Worm (Caenorhabditis elegans) whole organism, L3 larva: Measurements from ENCODE around the gene vamp-8.

Experiments used
- ZK546.5 ChIP-seq: sonication (generic microtip); optimal IDR thresholded peaks from 2 replicates; lab custom pipeline; 2017; ENCODE audit warnings: missing biosample characterization, missing genetic modification characterization
- aly-2 ChIP-seq: fragments of 150-350 bp; optimal IDR thresholded peaks from 2 replicates; lab custom pipeline; 2014; ENCODE audit warnings: missing biosample characterization, missing genetic modification characterization
- ama-1 ChIP-seq: fragments of 150-350 bp; optimal IDR thresholded peaks from 2 replicates; lab custom pipeline; 2018
- ceh-82 ChIP-seq: fragments of 150-350 bp; optimal IDR thresholded peaks from 2 replicates; lab custom pipeline; 2014; ENCODE audit warnings: missing biosample characterization, missing genetic modification characterization
- ceh-9 ChIP-seq: sonication (generic microtip); optimal IDR thresholded peaks from 2 replicates; lab custom pipeline; 2018; ENCODE audit warnings: missing biosample characterization, missing genetic modification characterization
- daf-12 ChIP-seq: fragments of 150-350 bp; optimal IDR thresholded peaks from 2 replicates; lab custom pipeline; 2014; ENCODE audit warnings: missing biosample characterization, missing genetic modification reagents, missing genetic modification characterization
- egl-5 ChIP-seq: fragments of 150-350 bp; optimal IDR thresholded peaks from 2 replicates; lab custom pipeline; 2017; ENCODE audit warnings: missing biosample characterization, missing genetic modification reagents, missing genetic modification characterization, inconsistent platforms
- elt-1 ChIP-seq: fragments of 150-350 bp; optimal IDR thresholded peaks from 2 replicates; lab custom pipeline; 2014; ENCODE audit warnings: missing biosample characterization, missing genetic modification characterization
- elt-2 ChIP-seq: sonication (generic microtip); optimal IDR thresholded peaks from 2 replicates; lab custom pipeline; 2016; ENCODE audit warnings: missing genetic modification reagents, mild to moderate bottlenecking, missing genetic modification characterization, missing compliant biosample characterization
- elt-3 ChIP-seq, 3 experiments: fragments of 150-350 bp in 1 of 3; sonication (generic microtip) in 2 of 3; optimal IDR thresholded peaks; 2 replicates in 2 of 3; 4 replicates in 1 of 3; lab custom pipeline; 2014 to 2017; ENCODE audit warnings: missing biosample characterization in 3 of 3, missing genetic modification characterization in 3 of 3
- fkh-10 ChIP-seq: sonication (generic microtip); optimal IDR thresholded peaks from 2 replicates; lab custom pipeline; 2017; ENCODE audit warnings: missing biosample characterization, missing genetic modification reagents, missing genetic modification characterization
- fos-1 ChIP-seq: fragments of 150-350 bp; optimal IDR thresholded peaks from 2 replicates; lab custom pipeline; 2014; ENCODE audit warnings: missing biosample characterization, missing genetic modification characterization
- hmg-11 ChIP-seq: sonication (generic microtip); optimal IDR thresholded peaks from 2 replicates; lab custom pipeline; 2016; ENCODE audit warnings: missing genetic modification characterization, missing compliant biosample characterization
- jun-1 ChIP-seq: fragments of 150-350 bp; optimal IDR thresholded peaks from 2 replicates; lab custom pipeline; 2014; ENCODE audit warnings: missing biosample characterization, missing genetic modification reagents, missing genetic modification characterization
- lin-39 ChIP-seq: fragments of 150-350 bp; optimal IDR thresholded peaks from 2 replicates; lab custom pipeline; 2018; ENCODE audit warnings: missing biosample characterization, missing genetic modification reagents, missing genetic modification characterization
- lsy-12 ChIP-seq: sonication (generic microtip); optimal IDR thresholded peaks from 2 replicates; lab custom pipeline; 2016; ENCODE audit warnings: mild to moderate bottlenecking, missing genetic modification characterization, missing compliant biosample characterization
- mdl-1 ChIP-seq: fragments of 150-350 bp; optimal IDR thresholded peaks from 2 replicates; lab custom pipeline; 2014; ENCODE audit warnings: missing biosample characterization, missing genetic modification characterization
- mml-1 ChIP-seq: fragments of 150-350 bp; sonication (generic microtip); optimal IDR thresholded peaks from 3 replicates; lab custom pipeline; 2014; ENCODE audit warnings: missing biosample characterization, missing genetic modification characterization
- nfya-1 ChIP-seq: sonication (generic microtip); optimal IDR thresholded peaks from 2 replicates; lab custom pipeline; 2017; ENCODE audit warnings: missing genetic modification characterization, mild to moderate bottlenecking, missing compliant biosample characterization, antibody characterized with exemption, moderate library complexity; ENCODE audit not compliant: insufficient read depth
- nhr-11 ChIP-seq: fragments of 150-350 bp; optimal IDR thresholded peaks from 2 replicates; lab custom pipeline; 2014; ENCODE audit warnings: missing biosample characterization, missing genetic modification characterization
- nhr-237 ChIP-seq: fragments of 150-350 bp; optimal IDR thresholded peaks from 2 replicates; lab custom pipeline; 2014; ENCODE audit warnings: missing biosample characterization, missing genetic modification characterization
- nhr-25 ChIP-seq: sonication (generic microtip); optimal IDR thresholded peaks from 2 replicates; lab custom pipeline; 2017; ENCODE audit warnings: missing biosample characterization, missing genetic modification characterization
- nhr-28 ChIP-seq: fragments of 150-350 bp; optimal IDR thresholded peaks from 2 replicates; lab custom pipeline; 2014; ENCODE audit warnings: missing biosample characterization, missing genetic modification characterization
- nhr-67 ChIP-seq: fragments of 150-350 bp; optimal IDR thresholded peaks from 2 replicates; lab custom pipeline; 2014; ENCODE audit warnings: missing biosample characterization, missing genetic modification characterization
- nhr-76 ChIP-seq: fragments of 150-350 bp; sonication (generic microtip); optimal IDR thresholded peaks from 5 replicates; lab custom pipeline; 2014; ENCODE audit warnings: missing biosample characterization, missing genetic modification characterization
- pha-4 ChIP-seq: fragments of 150-350 bp; optimal IDR thresholded peaks from 2 replicates; lab custom pipeline; 2014; ENCODE audit warnings: missing biosample characterization, missing genetic modification reagents, missing genetic modification characterization
- pqm-1 ChIP-seq: fragments of 150-350 bp; optimal IDR thresholded peaks from 2 replicates; lab custom pipeline; 2017; ENCODE audit warnings: missing biosample characterization, missing genetic modification characterization, inconsistent platforms
- sea-2 ChIP-seq: fragments of 150-350 bp; sonication (generic microtip); optimal IDR thresholded peaks from 4 replicates; lab custom pipeline; 2014; ENCODE audit warnings: missing biosample characterization, missing genetic modification reagents, missing genetic modification characterization
- skn-1 ChIP-seq: fragments of 150-350 bp; optimal IDR thresholded peaks from 2 replicates; lab custom pipeline; 2014; ENCODE audit warnings: missing biosample characterization, missing genetic modification characterization
- snpc-4 ChIP-seq: fragments of 150-350 bp; optimal IDR thresholded peaks from 2 replicates; lab custom pipeline; 2014; ENCODE audit warnings: missing biosample characterization, missing genetic modification characterization
- unc-39 ChIP-seq: sonication (generic microtip); optimal IDR thresholded peaks from 4 replicates; lab custom pipeline; 2017; ENCODE audit warnings: missing biosample characterization, missing genetic modification characterization
- unc-62 ChIP-seq: fragments of 150-350 bp; sonication (generic microtip); optimal IDR thresholded peaks from 4 replicates; lab custom pipeline; 2014; ENCODE audit warnings: missing biosample characterization, missing genetic modification reagents, missing genetic modification characterization
- zag-1 ChIP-seq: fragments of 150-350 bp; optimal IDR thresholded peaks from 2 replicates; lab custom pipeline; 2014; ENCODE audit warnings: missing biosample characterization, missing genetic modification characterization
- ztf-11 ChIP-seq: fragments of 150-350 bp; optimal IDR thresholded peaks from 2 replicates; lab custom pipeline; 2014; ENCODE audit warnings: missing biosample characterization, missing genetic modification characterization
- ztf-4 ChIP-seq: fragments of 150-350 bp; optimal IDR thresholded peaks from 2 replicates; lab custom pipeline; 2014; ENCODE audit warnings: missing biosample characterization, missing genetic modification characterization

Gene vamp-8

DNA sequence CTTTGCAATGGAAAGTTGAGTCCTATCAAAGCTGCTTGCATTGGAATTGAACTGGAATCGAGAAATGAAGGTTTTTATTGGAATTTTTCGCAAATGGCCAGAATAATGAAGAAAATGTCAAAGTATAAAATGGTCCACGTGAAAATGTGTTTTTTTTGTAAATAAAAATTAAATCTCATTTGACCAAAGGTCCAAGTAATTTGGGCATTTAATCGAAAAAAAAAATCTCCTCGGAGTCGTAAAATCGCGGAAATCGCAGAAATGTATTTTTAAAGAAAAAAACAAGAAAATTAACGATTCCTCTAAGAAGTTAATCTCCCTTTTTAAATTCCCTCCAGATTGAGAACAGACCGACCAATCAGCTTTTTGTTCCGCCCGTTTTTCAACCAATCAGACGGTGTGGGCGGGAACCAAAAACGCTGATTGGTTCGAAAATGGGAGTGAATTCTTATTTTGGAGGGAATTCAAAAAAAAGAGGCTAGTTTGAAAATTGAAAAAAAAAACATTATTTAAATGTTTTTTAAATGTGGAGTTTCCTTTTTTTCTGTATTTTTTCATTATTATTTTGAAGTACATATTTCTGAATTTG is 11.7 kb upstream of the vamp-8 start, which contains the start of gene prdh-1:
prdh-1 (minus strand) TSS at position 51 of the 589 bp plus-strand sequence.
- no peak for TF ChIP-seq ceh-82 (tag; lab: Kevin White, UChicago)
- TF ChIP-seq lin-39 (tag; lab: Kevin White, UChicago): no peak
- no peak for TF ChIP-seq zag-1
- peak; percentile 85 for TF ChIP-seq nfya-1 (tag; lab: Kevin White, UChicago)
- TF ChIP-seq ZK546.5 (tag; lab: Kevin White, UChicago): no peak
- TF ChIP-seq elt-1 (tag; lab: Kevin White, UChicago): no peak
- no peak for TF ChIP-seq nhr-76 (tag; lab: Kevin White, UChicago)

DNA sequence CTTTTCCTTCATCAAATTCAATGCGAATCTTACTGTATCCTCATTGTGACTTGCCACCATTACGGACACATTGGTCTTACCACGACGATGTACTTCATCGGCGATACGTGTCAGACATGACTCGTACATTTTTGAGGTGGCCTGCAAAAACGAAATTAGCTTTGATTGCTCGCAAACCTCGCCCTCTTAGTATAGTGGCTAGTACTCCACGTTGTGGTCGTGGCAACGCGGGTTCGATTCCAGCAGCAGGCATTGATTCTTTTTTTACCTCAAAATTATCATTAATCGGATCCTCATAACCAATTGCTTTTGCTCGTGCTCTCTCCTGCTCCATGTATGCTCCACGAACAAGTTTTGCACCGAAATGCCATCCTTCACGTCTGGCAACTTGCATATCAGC is 5.1 kb upstream of the vamp-8 start:
- TF ChIP-seq unc-39 (tag; lab: Kevin White, UChicago) (no peak), egl-5 (tag; lab: Kevin White, UChicago) (no peak), ceh-9 (tag; lab: Kevin White, UChicago) (no peak), lin-39 (tag; lab: Kevin White, UChicago) (no peak), nhr-25 (no peak), ceh-82 (tag; lab: Kevin White, UChicago) (no peak), nhr-237 (tag; lab: Kevin White, UChicago) (no peak), elt-3 (tag; optimal IDR thresholded peaks at IDR 0.05; lab: Kevin White, UChicago) (no peak), unc-62 (GFP tag; lab: Kevin White, UChicago) (no peak), mdl-1 (tag; lab: Kevin White, UChicago) (no peak), fkh-10 (no peak), fos-1 (tag; lab: Kevin White, UChicago) (no peak), sea-2 (no peak), nhr-11 (no peak), nfya-1 (tag; lab: Kevin White, UChicago) (no peak), elt-2 (tag; lab: Kevin White, UChicago) (no peak)
- TF ChIP-seq, all 47 proteins: peak for 0

DNA sequence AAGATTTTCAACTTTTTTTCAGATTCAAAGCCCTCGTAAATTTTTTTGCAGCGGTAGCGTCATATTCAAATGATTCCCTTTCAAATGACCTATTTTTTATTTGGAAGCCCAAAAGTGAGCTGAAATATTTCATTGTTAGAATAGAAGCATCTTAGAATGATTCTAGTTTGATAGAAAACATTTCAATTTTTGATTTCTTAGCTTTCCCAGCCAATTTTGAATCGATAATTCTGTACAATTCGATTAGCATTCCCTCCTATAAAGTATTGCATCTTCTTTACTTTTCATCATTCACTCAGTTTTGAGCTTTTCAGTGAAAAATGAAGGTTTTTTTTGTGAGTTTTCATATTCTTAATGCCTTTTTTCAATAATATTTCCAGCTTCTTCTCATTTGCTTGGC is 1.8 kb upstream of the vamp-8 start, which contains the start of gene B0513.90:
B0513.90 (plus strand) TSS at position 301 of the 400 bp plus-strand sequence.
- TF ChIP-seq pqm-1 (tag; lab: Kevin White, UChicago) (no peak), lin-39 (tag; lab: Kevin White, UChicago) (no peak), jun-1 (tag; lab: Kevin White, UChicago) (no peak), elt-1 (tag; lab: Kevin White, UChicago) (no peak), lsy-12 (tag; lab: Kevin White, UChicago) (no peak), pha-4 (tag; lab: Kevin White, UChicago) (no peak), mml-1 (no peak), aly-2 (tag; lab: Kevin White, UChicago) (no peak), mdl-1 (tag; lab: Kevin White, UChicago) (no peak), hmg-11 (tag; lab: Kevin White, UChicago) (no peak), ceh-82 (tag; lab: Kevin White, UChicago) (no peak), nhr-67 (no peak), nhr-76 (tag; lab: Kevin White, UChicago) (no peak), ztf-11 (tag; lab: Kevin White, UChicago) (no peak), snpc-4 (tag; lab: Kevin White, UChicago) (no peak), ama-1 (no peak)

DNA sequence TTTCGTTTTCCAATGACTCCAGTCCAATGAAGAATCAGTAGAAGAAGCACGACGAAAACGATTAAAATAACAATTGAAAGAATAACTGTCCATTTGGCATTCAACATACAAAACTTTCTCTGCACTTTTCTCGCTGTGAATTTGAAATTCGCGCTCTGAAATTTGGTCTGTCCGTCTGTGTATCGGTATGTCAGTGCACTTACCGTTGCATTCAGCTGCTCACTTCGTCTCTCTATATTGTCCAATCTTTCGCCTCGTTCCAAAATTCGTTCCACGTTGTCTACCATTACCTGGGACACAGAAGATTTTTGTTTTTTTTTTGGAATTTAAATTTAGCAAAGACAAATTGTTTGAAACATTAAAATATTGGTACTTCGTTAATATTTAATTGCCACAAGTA is 4.5 kb downstream of the vamp-8 start:
- TF ChIP-seq unc-62 (GFP tag; lab: Kevin White, UChicago): no peak
- TF ChIP-seq nhr-11: no peak
- TF ChIP-seq mdl-1 (tag; lab: Kevin White, UChicago): no peak
- TF ChIP-seq jun-1 (tag; lab: Kevin White, UChicago): no peak
- no peak for TF ChIP-seq nhr-25
- TF ChIP-seq nhr-67: no peak
- no peak for TF ChIP-seq snpc-4 (tag; lab: Kevin White, UChicago)
- TF ChIP-seq ZK546.5 (tag; lab: Kevin White, UChicago): no peak
- TF ChIP-seq pqm-1 (tag; lab: Kevin White, UChicago): no peak
- no peak for TF ChIP-seq fkh-10
- no peak for TF ChIP-seq lsy-12 (tag; lab: Kevin White, UChicago)
- no peak for TF ChIP-seq daf-12 (tag; lab: Kevin White, UChicago)
- TF ChIP-seq nhr-28 (tag; lab: Kevin White, UChicago): no peak
- TF ChIP-seq elt-3 (tag; optimal IDR thresholded peaks at IDR 0.05; lab: Kevin White, UChicago): no peak
- TF ChIP-seq ztf-4 (tag; lab: Kevin White, UChicago): no peak
- no peak for TF ChIP-seq skn-1 (tag; lab: Kevin White, UChicago)
